Worm (Caenorhabditis elegans) whole organism, young adult: ENCODE measurements around the gene srab-18.

Experiments
- B0019.2 ChIP-seq: fragments of 200-800 bp; sonication (Bioruptor generic); conservative IDR thresholded peaks from 2 replicates; pipeline ENCODE4 v1.3.6; 2022; ENCODE audit warnings: missing genetic modification reagents, missing genetic modification characterization, missing compliant biosample characterization
- B0035.1 ChIP-seq: sonication (generic microtip); optimal IDR thresholded peaks from 2 replicates; lab custom pipeline; 2016; ENCODE audit warnings: missing genetic modification characterization, mild to moderate bottlenecking, missing compliant biosample characterization, missing genotype, missing genetic modification reagents
- B0336.3 ChIP-seq: fragments of 200-800 bp; sonication (Bioruptor generic); IDR thresholded peaks from 2 replicates; pipeline ENCODE4 v1.3.6; 2022; ENCODE audit warnings: missing genetic modification characterization, missing compliant biosample characterization
- C17E4.6 ChIP-seq: fragments of 200-800 bp; sonication (Bioruptor generic); IDR thresholded peaks from 2 replicates; pipeline ENCODE4 v1.3.6; 2022; ENCODE audit warnings: missing genetic modification reagents, missing genetic modification characterization, missing compliant biosample characterization
- D2030.7 ChIP-seq: fragments of 200-800 bp; sonication (Bioruptor generic); IDR thresholded peaks from 2 replicates; pipeline ENCODE4 v1.3.6; 2022; ENCODE audit warnings: missing genetic modification reagents, missing genetic modification characterization, missing compliant biosample characterization
- F22D6.2 ChIP-seq: sonication (generic microtip); optimal IDR thresholded peaks from 2 replicates; lab custom pipeline; 2016; ENCODE audit warnings: mild to moderate bottlenecking, missing genetic modification characterization, missing compliant biosample characterization
- F33H1.4 ChIP-seq: fragments of 200-800 bp; sonication (Bioruptor generic); IDR thresholded peaks from 2 replicates; pipeline ENCODE4 v1.3.6; 2022; ENCODE audit warnings: missing genetic modification reagents, missing genetic modification characterization, missing compliant biosample characterization
- F37B4.10 ChIP-seq: fragments of 200-800 bp; sonication (Bioruptor generic); IDR thresholded peaks from 2 replicates; pipeline ENCODE4 v1.3.6; 2022; ENCODE audit warnings: missing genetic modification characterization, missing compliant biosample characterization
- F49E8.2 ChIP-seq: sonication (generic microtip); optimal IDR thresholded peaks from 3 replicates; lab custom pipeline; 2017; ENCODE audit warnings: missing genetic modification characterization, mild to moderate bottlenecking, missing compliant biosample characterization, antibody characterized with exemption, moderate library complexity; ENCODE audit not compliant: insufficient read depth
- K12H6.12 ChIP-seq: fragments of 200-800 bp; sonication (Bioruptor generic); optimal IDR thresholded peaks from 2 replicates; lab custom pipeline; 2018; ENCODE audit warnings: mild to moderate bottlenecking, missing genetic modification characterization, missing compliant biosample characterization
- T07F8.4 ChIP-seq: sonication (generic microtip); optimal IDR thresholded peaks from 2 replicates; lab custom pipeline; 2016; ENCODE audit warnings: mild to moderate bottlenecking, missing genetic modification characterization, moderate library complexity, missing compliant biosample characterization
- Y53F4B.3 ChIP-seq: fragments of 200-800 bp; sonication (Bioruptor generic); IDR thresholded peaks from 2 replicates; pipeline ENCODE4 v1.3.6; 2022; ENCODE audit warnings: missing genetic modification reagents, missing genetic modification characterization, missing compliant biosample characterization
- Y79H2A.3 ChIP-seq: fragments of 200-800 bp; sonication (Bioruptor generic); conservative IDR thresholded peaks from 2 replicates; pipeline ENCODE4 v1.3.6; 2022; ENCODE audit warnings: missing genetic modification reagents, missing genetic modification characterization, missing compliant biosample characterization
- Y95B8A.8 ChIP-seq: fragments of 200-800 bp; sonication (Bioruptor generic); IDR thresholded peaks from 2 replicates; pipeline ENCODE4 v1.3.6; 2022; ENCODE audit warnings: missing genetic modification reagents, missing genetic modification characterization, missing compliant biosample characterization
- aptf-2 ChIP-seq: fragments of 200-800 bp; sonication (Bioruptor generic); conservative IDR thresholded peaks from 2 replicates; pipeline ENCODE4 v1.3.6; 2022; ENCODE audit warnings: missing genetic modification reagents, missing genetic modification characterization, missing compliant biosample characterization
- aptf-3 ChIP-seq: fragments of 200-800 bp; sonication (Bioruptor generic); IDR thresholded peaks from 2 replicates; pipeline ENCODE4 v1.3.6; 2022; ENCODE audit warnings: missing genetic modification characterization, missing compliant biosample characterization
- attf-6 ChIP-seq: fragments of 200-800 bp; sonication (Bioruptor generic); IDR thresholded peaks from 2 replicates; pipeline ENCODE4 v1.3.6; 2022; ENCODE audit warnings: missing genetic modification reagents, missing genetic modification characterization, missing compliant biosample characterization
- ccch-3 ChIP-seq: fragments of 200-800 bp; sonication (Bioruptor generic); optimal IDR thresholded peaks from 2 replicates; lab custom pipeline; 2018; ENCODE audit warnings: mild to moderate bottlenecking, missing genetic modification characterization, missing compliant biosample characterization
- chd-7 ChIP-seq: sonication (generic microtip); optimal IDR thresholded peaks from 2 replicates; lab custom pipeline; 2016; ENCODE audit warnings: mild to moderate bottlenecking, missing genetic modification characterization, moderate library complexity, missing compliant biosample characterization
- die-1 ChIP-seq: sonication (generic microtip); optimal IDR thresholded peaks from 2 replicates; lab custom pipeline; 2016; ENCODE audit warnings: missing genotype, mild to moderate bottlenecking, missing genetic modification characterization, missing compliant biosample characterization
- egrh-3 ChIP-seq: fragments of 200-800 bp; sonication (Bioruptor generic); IDR thresholded peaks from 2 replicates; pipeline ENCODE4 v1.3.6; 2022; ENCODE audit warnings: missing genetic modification reagents, missing genetic modification characterization, missing compliant biosample characterization
- hmg-1.2 ChIP-seq: fragments of 200-800 bp; sonication (Bioruptor generic); IDR thresholded peaks from 2 replicates; pipeline ENCODE4 v1.3.6; 2022; ENCODE audit warnings: missing genetic modification reagents, missing genetic modification characterization, missing compliant biosample characterization
- let-526 ChIP-seq: fragments of 200-800 bp; sonication (Bioruptor generic); IDR thresholded peaks from 2 replicates; pipeline ENCODE4 v1.3.6; 2022; ENCODE audit warnings: missing genetic modification reagents, missing genetic modification characterization, missing compliant biosample characterization
- let-607 ChIP-seq, 2 experiments: fragments of 200-800 bp in 1 of 2; sonication (Bioruptor generic) in 1 of 2; sonication (generic microtip) in 1 of 2; optimal IDR thresholded peaks; 2 replicates each; lab custom pipeline; 2016 to 2018; ENCODE audit warnings: mild to moderate bottlenecking in 2 of 2, missing compliant biosample characterization in 2 of 2, missing genetic modification characterization in 2 of 2, moderate library complexity in 2 of 2, missing genotype in 1 of 2
- lin-35 ChIP-seq, 3 experiments: fragments of 150-350 bp in 2 of 3; sonication (generic microtip) in 1 of 3; optimal IDR thresholded peaks; 2 replicates each; lab custom pipeline; 2014 to 2018; ENCODE audit warnings: missing biosample characterization in 3 of 3, missing genetic modification characterization in 3 of 3, missing genetic modification reagents in 3 of 3
- lin-40 ChIP-seq: sonication (generic microtip); optimal IDR thresholded peaks from 2 replicates; lab custom pipeline; 2016; ENCODE audit warnings: missing genetic modification characterization, mild to moderate bottlenecking, missing compliant biosample characterization, missing genotype, missing genetic modification reagents
- lir-1 ChIP-seq: fragments of 200-800 bp; sonication (Bioruptor generic); conservative IDR thresholded peaks from 2 replicates; pipeline ENCODE4 v1.3.6; 2022; ENCODE audit warnings: missing genetic modification reagents, missing genetic modification characterization, missing compliant biosample characterization
- madf-10 ChIP-seq: sonication (generic microtip); optimal IDR thresholded peaks from 2 replicates; lab custom pipeline; 2016; ENCODE audit warnings: mild to moderate bottlenecking, missing genetic modification characterization, missing compliant biosample characterization
- madf-3 ChIP-seq: fragments of 200-800 bp; sonication (Bioruptor generic); IDR thresholded peaks from 2 replicates; pipeline ENCODE4 v1.3.6; 2022; ENCODE audit warnings: missing genetic modification reagents, missing genetic modification characterization, missing compliant biosample characterization
- madf-6 ChIP-seq: fragments of 200-800 bp; sonication (Bioruptor generic); IDR thresholded peaks from 2 replicates; pipeline ENCODE4 v1.3.6; 2022; ENCODE audit warnings: missing genetic modification reagents, missing genetic modification characterization, missing compliant biosample characterization
- mxl-1 ChIP-seq: sonication (generic microtip); optimal IDR thresholded peaks from 2 replicates; lab custom pipeline; 2016; ENCODE audit warnings: missing genetic modification characterization, missing compliant biosample characterization
- nfya-1 ChIP-seq: sonication (generic microtip); optimal IDR thresholded peaks from 2 replicates; lab custom pipeline; 2017; ENCODE audit warnings: antibody characterized with exemption, missing compliant biosample characterization, missing genetic modification characterization, borderline replicate concordance; ENCODE audit not compliant: insufficient read depth
- nhr-80 ChIP-seq: sonication (generic microtip); optimal IDR thresholded peaks from 2 replicates; lab custom pipeline; 2016; ENCODE audit warnings: missing genetic modification characterization, missing compliant biosample characterization
- pbrm-1 ChIP-seq: fragments of 200-800 bp; sonication (Bioruptor generic); IDR thresholded peaks from 2 replicates; pipeline ENCODE4 v1.3.6; 2022; ENCODE audit warnings: missing genetic modification reagents, missing genetic modification characterization, missing compliant biosample characterization
- sea-2 ChIP-seq: fragments of 200-800 bp; sonication (Bioruptor generic); IDR thresholded peaks from 2 replicates; pipeline ENCODE4 v1.3.6; 2022; ENCODE audit warnings: missing genetic modification characterization, missing compliant biosample characterization
- snpc-1.1 ChIP-seq: sonication (generic microtip); optimal IDR thresholded peaks from 2 replicates; lab custom pipeline; 2017; ENCODE audit warnings: missing genetic modification characterization, mild to moderate bottlenecking, missing compliant biosample characterization, antibody characterized with exemption, moderate library complexity, missing genotype, missing genetic modification reagents; ENCODE audit not compliant: insufficient read depth
- somi-1 ChIP-seq: fragments of 200-800 bp; sonication (Bioruptor generic); optimal IDR thresholded peaks from 2 replicates; lab custom pipeline; 2018; ENCODE audit warnings: mild to moderate bottlenecking, missing genetic modification characterization, missing compliant biosample characterization
- tbp1 ChIP-seq: fragments of 200-800 bp; sonication (Bioruptor generic); optimal IDR thresholded peaks from 2 replicates; lab custom pipeline; 2018; ENCODE audit warnings: mild to moderate bottlenecking, missing genetic modification characterization, missing compliant biosample characterization
- unc-62 ChIP-seq: fragments of 150-350 bp; optimal IDR thresholded peaks from 2 replicates; lab custom pipeline; 2014; ENCODE audit warnings: missing biosample characterization, missing genetic modification reagents, missing genetic modification characterization
- zfh-2 ChIP-seq: fragments of 200-800 bp; sonication (Bioruptor generic); conservative IDR thresholded peaks from 2 replicates; pipeline ENCODE4 v1.3.6; 2022; ENCODE audit warnings: missing genetic modification reagents, missing genetic modification characterization, missing compliant biosample characterization
- ztf-22 ChIP-seq: fragments of 200-800 bp; sonication (Bioruptor generic); optimal IDR thresholded peaks from 2 replicates; lab custom pipeline; 2018; ENCODE audit warnings: mild to moderate bottlenecking, missing genetic modification characterization, moderate library complexity, missing compliant biosample characterization
- ztf-28 ChIP-seq: fragments of 200-800 bp; sonication (Bioruptor generic); IDR thresholded peaks from 2 replicates; pipeline ENCODE4 v1.3.6; 2022; ENCODE audit warnings: missing genetic modification reagents, missing genetic modification characterization, missing compliant biosample characterization

Gene srab-18

DNA sequence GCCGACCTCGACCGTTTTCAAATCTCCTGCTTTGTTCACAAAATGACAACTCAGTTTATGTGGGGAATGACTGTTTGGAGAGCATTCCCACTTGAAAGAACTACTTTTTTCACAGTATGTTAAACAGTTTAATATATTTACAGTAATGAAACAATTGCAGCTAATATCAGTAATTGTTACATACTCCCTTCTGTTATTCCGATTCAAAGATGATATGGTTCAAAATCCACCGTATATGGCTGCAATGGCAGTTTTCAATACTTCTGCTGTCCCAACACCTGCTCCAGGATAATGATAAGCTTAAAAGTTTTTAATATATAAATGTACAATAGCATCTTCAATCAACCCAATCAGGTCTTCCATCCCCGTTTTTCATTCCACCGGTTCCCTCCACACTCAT, 36.0 kb upstream of the srab-18 start:
- TF ChIP-seq K12H6.12: no peak

DNA sequence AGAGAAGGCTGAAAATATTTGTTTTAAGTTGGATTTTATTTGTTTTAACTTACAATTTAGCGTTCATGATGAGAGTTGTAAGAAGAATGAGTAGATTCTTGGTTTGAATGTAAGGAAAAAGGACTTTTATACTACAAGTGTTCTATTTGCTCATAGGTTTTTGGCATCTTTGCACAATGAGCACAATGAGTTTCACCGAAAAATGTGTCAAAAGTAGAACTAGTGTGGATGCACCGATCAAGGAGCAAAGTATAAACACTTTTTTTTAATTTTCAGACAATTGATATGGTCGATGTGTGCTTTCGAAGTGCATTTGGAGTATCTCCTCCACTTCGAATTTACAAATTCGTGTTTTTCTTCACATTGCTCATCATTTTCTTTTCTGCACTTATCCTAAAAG, 34.9 kb upstream of the srab-18 start, which contains the start of gene fipr-11:
TSS of gene fipr-11 (minus strand) at position 101 of the 400 bp plus-strand sequence.
- TF ChIP-seq D2030.7 (GFP tag; lab: Robert Waterston, UW) (no peak), sea-2 (no peak), B0035.1 (tag; lab: Kevin White, UChicago) (no peak), let-607 (tag; optimal IDR thresholded peaks at IDR 0.05; lab: Kevin White, UChicago) (no peak), madf-10 (tag; lab: Kevin White, UChicago) (no peak), aptf-3 (GFP tag; lab: Robert Waterston, UW) (no peak), B0336.3 (GFP tag; lab: Robert Waterston, UW) (no peak), nfya-1 (tag; lab: Kevin White, UChicago) (no peak), aptf-2 (GFP tag; lab: Robert Waterston, UW) (no peak), Y95B8A.8 (GFP tag; lab: Robert Waterston, UW) (no peak), F22D6.2 (tag; lab: Kevin White, UChicago) (no peak), F37B4.10 (GFP tag; lab: Robert Waterston, UW) (no peak), tbp1 (GFP tag; lab: Kevin White, UChicago) (no peak), madf-6 (GFP tag; lab: Robert Waterston, UW) (no peak)

DNA sequence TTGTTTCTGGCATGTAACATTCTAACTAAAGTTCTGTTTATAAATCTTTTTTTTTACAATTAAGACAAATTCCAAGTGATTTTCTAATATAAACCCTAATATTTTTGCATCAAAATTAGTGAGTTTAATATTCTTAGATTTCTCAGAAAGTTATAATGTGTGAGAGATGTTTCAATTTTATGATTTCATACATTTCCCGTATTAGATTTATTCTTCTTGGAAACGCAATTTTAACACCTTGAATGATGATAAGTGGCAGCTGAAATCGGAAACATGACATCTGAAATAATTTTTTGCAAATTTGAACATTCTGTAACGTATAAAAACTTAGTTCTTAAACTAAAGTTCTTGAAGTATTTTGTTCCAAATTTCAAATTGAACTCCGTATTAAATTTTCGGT, 29.9 kb upstream of the srab-18 start:
- TF ChIP-seq lin-40 (tag; lab: Kevin White, UChicago) (no peak), F49E8.2 (no peak), pbrm-1 (no peak), F33H1.4 (no peak), mxl-1 (tag; lab: Kevin White, UChicago) (no peak), chd-7 (no peak), nfya-1 (tag; lab: Kevin White, UChicago) (no peak), B0019.2 (GFP tag; lab: Robert Waterston, UW) (no peak), let-607 (tag; optimal IDR thresholded peaks at IDR 0.05; lab: Kevin White, UChicago) (no peak), C17E4.6 (GFP tag; lab: Robert Waterston, UW) (no peak)

DNA sequence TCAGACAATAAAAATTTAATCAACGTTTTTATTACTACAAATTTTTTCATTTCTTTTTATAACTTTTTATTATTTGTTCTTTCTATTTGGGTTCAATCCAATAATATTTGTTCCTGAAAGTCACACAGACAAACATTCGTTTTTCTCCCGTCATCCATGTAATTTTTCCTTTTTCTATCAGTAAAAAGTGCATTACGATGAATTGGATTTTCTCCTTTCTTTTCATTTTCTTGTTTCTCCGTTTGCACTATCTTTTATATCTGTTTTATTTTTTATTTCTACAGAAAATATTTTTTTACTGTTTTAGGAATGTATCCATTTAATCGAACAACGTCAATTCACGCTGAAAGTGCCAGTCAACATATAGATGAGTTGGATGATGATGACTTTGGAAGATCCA, 28.0 kb upstream of the srab-18 start, which contains the start of gene egl-47:
TSS of gene egl-47 (plus strand) at position 301 of the 400 bp plus-strand sequence.
- TF ChIP-seq mxl-1 (tag; lab: Kevin White, UChicago) (no peak), B0336.3 (GFP tag; lab: Robert Waterston, UW) (no peak), Y79H2A.3 (GFP tag; lab: Robert Waterston, UW) (no peak), die-1 (tag; lab: Kevin White, UChicago) (no peak), egrh-3 (GFP tag; lab: Robert Waterston, UW) (no peak), ccch-3 (GFP tag; lab: Kevin White, UChicago) (no peak), zfh-2 (no peak), ztf-28 (no peak)

DNA sequence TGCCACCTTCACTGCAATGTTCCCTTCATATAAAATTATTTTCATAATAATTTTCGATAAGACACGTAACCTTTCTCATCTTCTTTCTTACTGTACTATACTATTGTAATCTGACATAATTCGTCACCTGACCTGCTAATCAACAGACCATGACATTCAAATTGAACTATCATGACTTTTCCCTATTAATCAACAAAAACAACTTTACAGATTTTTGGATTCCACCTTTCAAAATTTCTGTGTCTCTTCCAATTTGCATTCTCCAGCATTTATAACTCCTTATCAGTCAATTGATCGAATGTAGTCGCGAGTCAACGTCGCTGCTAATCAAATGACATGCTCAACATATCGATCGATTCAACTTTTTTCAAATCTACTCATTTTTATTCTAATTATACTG, 18.4 kb upstream of the srab-18 start, which contains the start of gene fshr-1:
TSS of gene fshr-1 (plus strand) at position 209 of the 400 bp plus-strand sequence.
- TF ChIP-seq T07F8.4 (tag; lab: Kevin White, UChicago): no peak
- TF ChIP-seq madf-3 (GFP tag; lab: Robert Waterston, UW): no peak
- TF ChIP-seq snpc-1.1 (tag; lab: Kevin White, UChicago): no peak
- TF ChIP-seq attf-6 (GFP tag; lab: Robert Waterston, UW): no peak
- TF ChIP-seq ztf-28: no peak
- no peak for TF ChIP-seq Y53F4B.3 (GFP tag; lab: Robert Waterston, UW)
- TF ChIP-seq let-607 (tag; optimal IDR thresholded peaks at IDR 0.05; lab: Kevin White, UChicago): peak in 1 of 2 experiments; percentile 4
- TF ChIP-seq unc-62: peak; percentile 61
- TF ChIP-seq let-526 (GFP tag; lab: Robert Waterston, UW): no peak
- TF ChIP-seq ztf-22: no peak
- no peak for TF ChIP-seq lir-1 (GFP tag; lab: Robert Waterston, UW)
- no peak for TF ChIP-seq somi-1 (GFP tag; lab: Kevin White, UChicago)
- TF ChIP-seq C17E4.6 (GFP tag; lab: Robert Waterston, UW): no peak
- TF ChIP-seq lin-35 (GFP tag; optimal IDR thresholded peaks at IDR 0.05; lab: Kevin White, UChicago): no peak
- TF ChIP-seq hmg-1.2 (GFP tag; lab: Robert Waterston, UW): no peak
- TF ChIP-seq nhr-80 (tag; lab: Kevin White, UChicago): peak; percentile 59
